Worm (Caenorhabditis elegans) whole organism, early embryonic: ENCODE data around the gene F20G2.5.

Source experiments
- B0310.2 ChIP-seq: sonication (generic microtip); optimal IDR thresholded peaks from 2 replicates; lab custom pipeline; 2016; ENCODE audit warnings: mild to moderate bottlenecking, missing genetic modification characterization, missing compliant biosample characterization
- ama-1 ChIP-seq: fragments of 150-350 bp; optimal IDR thresholded peaks from 2 replicates; lab custom pipeline; 2014
- ceh-13 ChIP-seq: fragments of 200-800 bp; sonication (Bioruptor generic); optimal IDR thresholded peaks from 2 replicates; lab custom pipeline; 2018; ENCODE audit warnings: mild to moderate bottlenecking, missing genetic modification characterization, missing compliant biosample characterization
- ceh-36 ChIP-seq: sonication (generic microtip); optimal IDR thresholded peaks from 2 replicates; lab custom pipeline; 2016; ENCODE audit warnings: missing genetic modification characterization, inconsistent platforms, missing compliant biosample characterization
- hnd-1 ChIP-seq: sonication (generic microtip); optimal IDR thresholded peaks from 2 replicates; lab custom pipeline; 2016; ENCODE audit warnings: missing genetic modification characterization, missing compliant biosample characterization
- scrt-1 ChIP-seq: fragments of 200-800 bp; sonication (Bioruptor generic); IDR thresholded peaks from 2 replicates; pipeline ENCODE4 v1.3.6; 2022; ENCODE audit warnings: missing genetic modification characterization, missing compliant biosample characterization
- sea-1 ChIP-seq: fragments of 200-800 bp; sonication (Bioruptor generic); conservative IDR thresholded peaks from 2 replicates; pipeline ENCODE4 v1.3.6; 2022; ENCODE audit warnings: missing genetic modification characterization, missing compliant biosample characterization
- tbx-37 ChIP-seq: fragments of 200-800 bp; sonication (Bioruptor generic); conservative IDR thresholded peaks from 2 replicates; pipeline ENCODE4 v1.3.6; 2022; ENCODE audit warnings: missing genetic modification reagents, missing genetic modification characterization, missing compliant biosample characterization
- tra-4 ChIP-seq: sonication (generic microtip); optimal IDR thresholded peaks from 2 replicates; lab custom pipeline; 2017; ENCODE audit warnings: missing genetic modification characterization, missing compliant biosample characterization

DNA sequence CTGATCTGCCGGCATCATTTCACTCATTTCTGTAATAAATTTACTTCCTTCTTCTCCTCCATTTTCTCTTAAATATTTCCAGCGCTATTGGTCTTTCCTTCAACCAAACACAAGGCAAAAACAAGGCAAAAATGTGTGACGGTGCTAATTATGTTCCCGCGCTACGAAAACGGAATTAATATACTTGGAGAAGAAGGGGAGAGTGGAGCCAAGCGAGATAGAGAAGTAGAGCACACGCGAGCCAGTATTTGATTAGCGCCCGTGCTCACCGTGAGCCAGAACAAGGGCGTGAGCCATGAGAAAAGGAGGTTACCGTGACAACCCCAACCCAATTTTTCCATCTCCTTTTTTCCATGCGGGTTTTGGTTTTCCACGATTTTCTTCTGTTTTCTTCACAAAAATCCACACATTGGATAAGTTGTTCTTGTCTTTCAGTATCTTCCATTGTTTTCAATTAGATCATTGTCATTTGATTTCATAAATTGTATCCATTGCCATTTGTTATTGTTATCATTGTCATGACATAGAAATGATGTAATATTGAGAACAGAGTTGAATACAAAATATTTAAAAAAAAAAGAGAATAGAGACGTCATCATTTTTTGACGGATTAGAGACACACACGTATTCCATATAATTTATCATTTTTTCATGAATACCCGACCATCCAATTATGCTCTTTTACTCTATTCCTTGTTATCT, 8.7 kb upstream of the F20G2.5 start, which contains the start of gene F20G2.6:
- TF ChIP-seq ceh-13 (GFP tag; lab: Kevin White, UChicago) (no peak), B0310.2 (no peak), tbx-37 (GFP tag; lab: Robert Waterston, UW) (no peak), tra-4 (no peak), scrt-1 (GFP tag; lab: Robert Waterston, UW) (no peak), ama-1 (lab: Kevin White, UChicago) (no peak), hnd-1 (tag; lab: Kevin White, UChicago) (no peak), sea-1 (GFP tag; lab: Robert Waterston, UW) (no peak), ceh-36 (tag; lab: Kevin White, UChicago) (no peak)
